Fruit fly (Drosophila melanogaster) Kc167 (cell line): Measurements from ENCODE around the gene CG33689.

Source experiments
- Sin3A ChIP-seq: fragments of >200 bp; optimal IDR thresholded peaks from 2 replicates; lab custom pipeline; 2018; ENCODE audit warnings: missing external identifiers
- h ChIP-seq: fragments of >200 bp; optimal IDR thresholded peaks from 3 replicates; lab custom pipeline; 2018; ENCODE audit warnings: missing external identifiers
- insv ChIP-seq: fragments of >200 bp; optimal IDR thresholded peaks from 3 replicates; lab custom pipeline; 2018; ENCODE audit warnings: missing external identifiers
- ttk ChIP-seq: sonication (Bioruptor generic); optimal IDR thresholded peaks from 2 replicates; lab custom pipeline; 2017; ENCODE audit warnings: missing external identifiers

dm6 chr3L:16208053-16208838 is 8.2 kb downstream of the CG33689 start:
- no peak for TF ChIP-seq h (lab: Kevin White, UChicago)
- TF ChIP-seq insv (lab: Kevin White, UChicago) = no peak
- no peak for TF ChIP-seq ttk (lab: Kevin White, UChicago)
- TF ChIP-seq Sin3A (lab: Kevin White, UChicago) = no peak
